Fruit fly (Drosophila melanogaster) whole organism, embryonic: ENCODE data around the gene CG14302.

Experiments used
- Adf1 ChIP-seq: fragments of 200-800 bp; sonication (Bioruptor generic); IDR thresholded peaks from 2 replicates; pipeline ENCODE4 v1.3.6; 2022; ENCODE audit warnings: missing biosample characterization, missing genetic modification characterization
- Asciz ChIP-seq: fragments of 200-800 bp; sonication (Bioruptor generic); optimal IDR thresholded peaks from 2 replicates; lab custom pipeline; 2017; ENCODE audit warnings: missing biosample characterization, mild to moderate bottlenecking, missing genetic modification characterization, missing genetic modification reagents
- Blimp-1 ChIP-seq: fragments of 200-800 bp; sonication (Bioruptor generic); optimal IDR thresholded peaks from 3 replicates; lab custom pipeline; 2018; ENCODE audit warnings: missing biosample characterization, missing genetic modification characterization, mild to moderate bottlenecking, moderate library complexity, missing genetic modification reagents
- CG10147 ChIP-seq: fragments of 200-800 bp; sonication (Bioruptor generic); optimal IDR thresholded peaks from 2 replicates; lab custom pipeline; 2019; ENCODE audit warnings: missing biosample characterization, mild to moderate bottlenecking, missing genetic modification characterization, moderate library complexity
- CG10366 ChIP-seq: fragments of 200-800 bp; sonication (Bioruptor generic); IDR thresholded peaks from 2 replicates; pipeline ENCODE4 v1.3.6; 2022; ENCODE audit warnings: missing biosample characterization, missing genetic modification characterization
- CG10462 ChIP-seq: fragments of 200-800 bp; sonication (Bioruptor generic); optimal IDR thresholded peaks from 2 replicates; lab custom pipeline; 2016; ENCODE audit warnings: missing biosample characterization, missing genetic modification characterization
- CG10959 ChIP-seq: fragments of 200-800 bp; sonication (Bioruptor generic); IDR thresholded peaks from 2 replicates; pipeline ENCODE4 v1.3.6; 2022; ENCODE audit warnings: missing biosample characterization, missing genetic modification characterization
- CG11085 ChIP-seq: fragments of 200-800 bp; sonication (Bioruptor generic); IDR thresholded peaks from 2 replicates; pipeline ENCODE4 v1.3.6; 2022; ENCODE audit warnings: missing biosample characterization, missing genetic modification characterization
- CG12219 ChIP-seq: fragments of 200-800 bp; sonication (Bioruptor generic); optimal IDR thresholded peaks from 3 replicates; lab custom pipeline; 2018; ENCODE audit warnings: missing biosample characterization, mild to moderate bottlenecking, missing genetic modification characterization
- CG12299 ChIP-seq: fragments of 200-800 bp; sonication (Bioruptor generic); optimal IDR thresholded peaks from 2 replicates; lab custom pipeline; 2018; ENCODE audit warnings: missing biosample characterization, mild to moderate bottlenecking, missing genetic modification characterization
- CG12659 ChIP-seq: fragments of 200-800 bp; sonication (Bioruptor generic); optimal IDR thresholded peaks from 3 replicates; lab custom pipeline; 2017; ENCODE audit warnings: mild to moderate bottlenecking, missing biosample characterization, missing genetic modification reagents, missing genetic modification characterization
- CG13424 ChIP-seq: fragments of 200-800 bp; sonication (Bioruptor generic); optimal IDR thresholded peaks from 2 replicates; lab custom pipeline; 2019; ENCODE audit warnings: missing biosample characterization, mild to moderate bottlenecking, missing genetic modification characterization, moderate library complexity
- CG17361 ChIP-seq: fragments of 200-800 bp; sonication (Bioruptor generic); IDR thresholded peaks from 3 replicates; pipeline ENCODE4 v1.3.6; 2022; ENCODE audit warnings: missing biosample characterization, missing genetic modification characterization
- CG33557 ChIP-seq: fragments of 200-800 bp; sonication (Bioruptor generic); optimal IDR thresholded peaks from 2 replicates; lab custom pipeline; 2019; ENCODE audit warnings: missing biosample characterization, mild to moderate bottlenecking, missing genetic modification characterization, moderate library complexity
- CG3838 ChIP-seq: fragments of 200-800 bp; sonication (Bioruptor generic); optimal IDR thresholded peaks from 3 replicates; lab custom pipeline; 2016; ENCODE audit warnings: missing biosample characterization, missing genetic modification characterization
- CG3847 ChIP-seq: fragments of 200-800 bp; sonication (Bioruptor generic); IDR thresholded peaks from 2 replicates; pipeline ENCODE4 v1.3.6; 2022; ENCODE audit warnings: missing biosample characterization, missing genetic modification characterization
- CG4404 ChIP-seq: fragments of 200-800 bp; sonication (Bioruptor generic); IDR thresholded peaks from 2 replicates; pipeline ENCODE4 v1.3.6; 2022; ENCODE audit warnings: missing biosample characterization, missing genetic modification characterization
- CG6272 ChIP-seq: fragments of 200-800 bp; sonication (Bioruptor generic); IDR thresholded peaks from 2 replicates; pipeline ENCODE4 v1.3.6; 2022; ENCODE audit warnings: missing biosample characterization, missing genetic modification characterization
- CG7786 ChIP-seq: fragments of 200-800 bp; sonication (Bioruptor generic); optimal IDR thresholded peaks from 2 replicates; lab custom pipeline; 2016; ENCODE audit warnings: missing biosample characterization, missing genetic modification characterization
- CG7839 ChIP-seq: fragments of 200-800 bp; sonication (Bioruptor generic); optimal IDR thresholded peaks from 3 replicates; lab custom pipeline; 2018; ENCODE audit warnings: missing biosample characterization, mild to moderate bottlenecking, missing genetic modification characterization, moderate library complexity
- CG9727 ChIP-seq: fragments of 200-800 bp; sonication (Bioruptor generic); optimal IDR thresholded peaks from 3 replicates; lab custom pipeline; 2017; ENCODE audit warnings: missing biosample characterization, mild to moderate bottlenecking, missing genetic modification characterization
- CG9876 ChIP-seq: fragments of 200-800 bp; sonication (Bioruptor generic); optimal IDR thresholded peaks from 2 replicates; lab custom pipeline; 2016; ENCODE audit warnings: missing biosample characterization, missing genetic modification characterization
- CTCF ChIP-seq: fragments of 200-800 bp; sonication (Bioruptor generic); optimal IDR thresholded peaks from 2 replicates; lab custom pipeline; 2017; ENCODE audit warnings: missing biosample characterization, mild to moderate bottlenecking, missing genetic modification characterization, moderate library complexity
- Mad ChIP-seq: fragments of 200-800 bp; sonication (Bioruptor generic); optimal IDR thresholded peaks from 2 replicates; lab custom pipeline; 2016; ENCODE audit warnings: missing biosample characterization, missing genetic modification characterization
- Myb ChIP-seq: fragments of 200-800 bp; sonication (Bioruptor generic); optimal IDR thresholded peaks from 2 replicates; lab custom pipeline; 2016; ENCODE audit warnings: missing biosample characterization, missing genetic modification characterization
- Nf-YC ChIP-seq: fragments of 200-800 bp; optimal IDR thresholded peaks from 3 replicates; lab custom pipeline; 2019; ENCODE audit warnings: missing biosample characterization, mild to moderate bottlenecking, missing genetic modification characterization, moderate library complexity
- Sry-δ ChIP-seq: fragments of 200-800 bp; sonication (Bioruptor generic); optimal IDR thresholded peaks from 2 replicates; lab custom pipeline; 2016; ENCODE audit warnings: missing biosample characterization, missing genetic modification characterization
- Ssrp ChIP-seq: fragments of 200-800 bp; sonication (Bioruptor generic); optimal IDR thresholded peaks from 2 replicates; lab custom pipeline; 2018; ENCODE audit warnings: missing biosample characterization, mild to moderate bottlenecking, missing genetic modification characterization, moderate library complexity
- Stat92E ChIP-seq, 3 experiments: fragments of >200 bp in 2 of 3; fragments of 200-800 bp in 1 of 3; sonication (Bioruptor generic) in 1 of 3; optimal IDR thresholded peaks; 2 replicates each; lab custom pipeline; 2017 to 2019; ENCODE audit warnings: missing biosample characterization in 3 of 3, missing genetic modification characterization in 3 of 3, mild to moderate bottlenecking in 1 of 3, moderate library complexity in 1 of 3
- Xbp1 ChIP-seq: fragments of 200-800 bp; sonication (Bioruptor generic); optimal IDR thresholded peaks from 3 replicates; lab custom pipeline; 2016; ENCODE audit warnings: missing biosample characterization, mild to moderate bottlenecking, missing genetic modification characterization
- ac ChIP-seq: fragments of 200-800 bp; sonication (Bioruptor generic); optimal IDR thresholded peaks from 3 replicates; lab custom pipeline; 2017; ENCODE audit warnings: missing biosample characterization, mild to moderate bottlenecking, missing genetic modification characterization
- ato ChIP-seq: fragments of 200-800 bp; sonication (Bioruptor generic); IDR thresholded peaks from 2 replicates; pipeline ENCODE4 v1.3.6; 2022; ENCODE audit warnings: missing biosample characterization, missing genetic modification characterization; ENCODE audit not compliant: partially characterized antibody
- ci ChIP-seq: fragments of 200-800 bp; sonication (Bioruptor generic); IDR thresholded peaks from 3 replicates; pipeline ENCODE4 v1.3.6; 2022; ENCODE audit warnings: missing biosample characterization, missing genetic modification characterization
- dan ChIP-seq: fragments of 200-800 bp; sonication (Bioruptor generic); IDR thresholded peaks from 2 replicates; pipeline ENCODE4 v1.3.6; 2022; ENCODE audit warnings: missing biosample characterization, missing genetic modification characterization
- danr ChIP-seq: fragments of 200-800 bp; sonication (Bioruptor generic); IDR thresholded peaks from 2 replicates; pipeline ENCODE4 v1.3.6; 2022; ENCODE audit warnings: missing biosample characterization, missing genetic modification characterization
- dati ChIP-seq: fragments of 200-800 bp; sonication (Bioruptor generic); IDR thresholded peaks from 2 replicates; pipeline ENCODE4 v1.3.6; 2022; ENCODE audit warnings: missing biosample characterization, missing genetic modification characterization
- dpn ChIP-seq, 2 experiments: fragments of 200-800 bp; sonication (Bioruptor generic); optimal IDR thresholded peaks; 3 replicates each; lab custom pipeline; 2016; ENCODE audit warnings: missing biosample characterization in 2 of 2, missing genetic modification characterization in 2 of 2
- fd96Cb ChIP-seq: fragments of 200-800 bp; sonication (Bioruptor generic); optimal IDR thresholded peaks from 2 replicates; lab custom pipeline; 2018; ENCODE audit warnings: missing biosample characterization, mild to moderate bottlenecking, missing genetic modification characterization, moderate library complexity
- fru ChIP-seq: fragments of >200 bp; optimal IDR thresholded peaks from 2 replicates; lab custom pipeline; 2017
- gfzf ChIP-seq: fragments of 200-800 bp; sonication (Bioruptor generic); optimal IDR thresholded peaks from 2 replicates; lab custom pipeline; 2016; ENCODE audit warnings: missing biosample characterization, mild to moderate bottlenecking, missing genetic modification characterization, moderate library complexity
- gsb ChIP-seq: fragments of 200-800 bp; sonication (Bioruptor generic); IDR thresholded peaks from 2 replicates; pipeline ENCODE4 v1.3.6; 2022; ENCODE audit warnings: missing biosample characterization, missing genetic modification characterization
- gt ChIP-seq: fragments of 200-800 bp; sonication (Bioruptor generic); IDR thresholded peaks from 2 replicates; pipeline ENCODE4 v1.3.6; 2022; ENCODE audit warnings: missing biosample characterization, missing genetic modification characterization
- hkb ChIP-seq, 2 experiments: fragments of 200-800 bp in 1 of 2; fragments of >200 bp in 1 of 2; sonication (Bioruptor generic) in 1 of 2; IDR thresholded peaks in 1 of 2; optimal IDR thresholded peaks in 1 of 2; 2 replicates each; pipeline versions ENCODE4 v1.3.6 to Lab custom; 2017 to 2022; ENCODE audit warnings: missing biosample characterization in 1 of 2, missing genetic modification characterization in 1 of 2
- ind ChIP-seq: fragments of 200-800 bp; sonication (Bioruptor generic); optimal IDR thresholded peaks from 3 replicates; lab custom pipeline; 2016; ENCODE audit warnings: missing biosample characterization, missing genetic modification characterization
- nau ChIP-seq: fragments of 200-800 bp; sonication (Bioruptor generic); optimal IDR thresholded peaks from 3 replicates; lab custom pipeline; 2017; ENCODE audit warnings: missing biosample characterization, mild to moderate bottlenecking, missing genetic modification characterization, missing genetic modification reagents
- otp ChIP-seq: fragments of 200-800 bp; sonication (Bioruptor generic); IDR thresholded peaks from 3 replicates; pipeline ENCODE4, ENCODE4 v1.3.6; 2022; ENCODE audit warnings: missing biosample characterization, missing genetic modification characterization
- pan ChIP-seq, 4 experiments: fragments of >200 bp in 3 of 4; fragments of 200-800 bp in 1 of 4; sonication (Bioruptor generic) in 1 of 4; optimal IDR thresholded peaks in 3 of 4; IDR thresholded peaks in 1 of 4; 2 replicates each; pipeline versions ENCODE4 v1.3.6 to Lab custom; 2017 to 2022; ENCODE audit warnings: missing biosample characterization in 2 of 4, missing genetic modification characterization in 2 of 4, mixed read lengths in 1 of 4
- sens-2 ChIP-seq: fragments of 200-800 bp; sonication (Bioruptor generic); IDR thresholded peaks from 2 replicates; pipeline ENCODE4 v1.3.6; 2022; ENCODE audit warnings: missing biosample characterization, missing genetic modification characterization
- seq ChIP-seq: fragments of 200-800 bp; sonication (Bioruptor generic); IDR thresholded peaks from 2 replicates; pipeline ENCODE4 v1.3.6; 2022; ENCODE audit warnings: missing biosample characterization, missing genetic modification characterization
- unc-4 ChIP-seq: fragments of 200-800 bp; sonication (Bioruptor generic); IDR thresholded peaks from 2 replicates; pipeline ENCODE4 v1.3.6; 2022; ENCODE audit warnings: missing biosample characterization, missing genetic modification characterization; ENCODE audit not compliant: partially characterized antibody

CG14302 gene

dm6 chr3R:18745961-18746468 is 13.5 kb downstream of the CG14302 start, which contains the start of the genes PGS1 and gwl (continued):
- peak; percentile 41; the same call in 1 of the 2 replicates for TF ChIP-seq gsb (GFP tag; lab: Robert Waterston, UW)
- TF ChIP-seq CG17361 (GFP tag; lab: Robert Waterston, UW), result no peak; the same call in 2 of the 3 replicates
- TF ChIP-seq nau, result no peak
- TF ChIP-seq sens-2 (GFP tag; lab: Robert Waterston, UW), result 0 out of 2 replicates have a peak, but pooled peaks have one; percentile 43
- TF ChIP-seq CG3847, result peak; percentile 88
- 0 out of 3 replicates have a peak, but pooled peaks have one; percentile 37 for TF ChIP-seq ci (GFP tag; lab: Robert Waterston, UW)
- peak; percentile 34 for TF ChIP-seq CG7786 (GFP tag; lab: Kevin White, UChicago)
- TF ChIP-seq hkb (optimal IDR thresholded peaks at IDR 0.05; lab: Kevin White, UChicago), result no peak
- TF ChIP-seq hkb (GFP tag; IDR thresholded peaks at IDR 0.05; lab: Robert Waterston, UW), result peak; percentile 65
- peak; percentile 84 for TF ChIP-seq Xbp1 (GFP tag; lab: Kevin White, UChicago)
- TF ChIP-seq ind (GFP tag; lab: Kevin White, UChicago), result peak; percentile 83
- peak; percentile 70 for TF ChIP-seq CG10366 (GFP tag; lab: Robert Waterston, UW)
- no peak for TF ChIP-seq Stat92E (GFP tag; optimal IDR thresholded peaks at IDR 0.05; lab: Kevin White, UChicago)
- peak; percentile 48; the same call in 1 of the 2 replicates for TF ChIP-seq CG10959
- no peak for TF ChIP-seq CTCF (GFP tag; lab: Kevin White, UChicago)
- peak; percentile 62 to 82 for TF ChIP-seq dpn (GFP tag; optimal IDR thresholded peaks at IDR 0.05; lab: Kevin White, UChicago)
- peak; percentile 80 for TF ChIP-seq CG11085
- 0 out of 2 replicates have a peak, but pooled peaks have one; percentile 23 for TF ChIP-seq Adf1 (GFP tag; lab: Robert Waterston, UW)
- no peak for TF ChIP-seq ac
- no peak for TF ChIP-seq gt (GFP tag; lab: Robert Waterston, UW)
- no peak for TF ChIP-seq dati (GFP tag; lab: Robert Waterston, UW)
- peak; percentile 69 for TF ChIP-seq fd96Cb
- TF ChIP-seq Blimp-1, result no peak
- no peak for TF ChIP-seq CG9876 (GFP tag; lab: Kevin White, UChicago)
- peak; percentile 78 for TF ChIP-seq CG4404 (GFP tag; lab: Robert Waterston, UW)
- TF ChIP-seq seq, result no peak; the same call in 1 of the 2 replicates
- no peak for TF ChIP-seq dan (GFP tag; lab: Robert Waterston, UW)
- TF ChIP-seq CG13424, result peak; percentile 81
- peak; percentile 33; the same call in 1 of the 3 replicates for TF ChIP-seq otp
- no peak for TF ChIP-seq danr (GFP tag; lab: Robert Waterston, UW)
- no peak for TF ChIP-seq CG10147 (GFP tag; lab: Kevin White, UChicago)
- TF ChIP-seq CG10462 (GFP tag; lab: Kevin White, UChicago), result peak; percentile 56
- no peak for TF ChIP-seq Nf-YC
- no peak for TF ChIP-seq ato (GFP tag; lab: Robert Waterston, UW)
- peak; percentile 76 for TF ChIP-seq CG33557 (GFP tag; lab: Kevin White, UChicago)
- TF ChIP-seq unc-4, result peak; percentile 69
- peak; percentile 82 for TF ChIP-seq CG12659 (GFP tag; lab: Kevin White, UChicago)
- peak; percentile 40 for TF ChIP-seq Myb (GFP tag; lab: Kevin White, UChicago)
- no peak for TF ChIP-seq Asciz
- TF ChIP-seq fru, result no peak
- TF ChIP-seq pan (optimal IDR thresholded peaks at IDR 0.05; lab: Kevin White, UChicago), result no peak
- TF ChIP-seq pan (GFP tag; optimal IDR thresholded peaks at IDR 0.05 in 1 of 2, IDR thresholded peaks at IDR 0.05 in 1 of 2), result peak in 1 of 2 experiments; percentile 81
- TF ChIP-seq CG12299 (tag; lab: Kevin White, UChicago), result peak; percentile 67
- peak; percentile 79 for TF ChIP-seq CG6272 (GFP tag; lab: Robert Waterston, UW)
- TF ChIP-seq CG12219 (GFP tag; lab: Kevin White, UChicago), result no peak
- peak; percentile 81 for TF ChIP-seq CG7839 (tag; lab: Kevin White, UChicago)
- TF ChIP-seq Sry-δ (GFP tag; lab: Kevin White, UChicago), result peak; percentile 75
- TF ChIP-seq Ssrp, result peak; percentile 79
- peak; percentile 83 for TF ChIP-seq CG9727 (GFP tag; lab: Kevin White, UChicago)
- no peak for TF ChIP-seq gfzf (GFP tag; lab: Kevin White, UChicago)
- no peak for TF ChIP-seq CG3838 (GFP tag; lab: Kevin White, UChicago)
- TF ChIP-seq Mad, result no peak
